Worm (Caenorhabditis elegans) whole organism, young adult: ENCODE measurements around the gene col-72.

Experiments
- B0035.1 ChIP-seq: sonication (generic microtip); optimal IDR thresholded peaks from 2 replicates; lab custom pipeline; 2016; ENCODE audit warnings: missing genetic modification characterization, mild to moderate bottlenecking, missing compliant biosample characterization, missing genotype, missing genetic modification reagents
- B0336.3 ChIP-seq: fragments of 200-800 bp; sonication (Bioruptor generic); IDR thresholded peaks from 2 replicates; pipeline ENCODE4 v1.3.6; 2022; ENCODE audit warnings: missing genetic modification characterization, missing compliant biosample characterization
- C06A6.2 ChIP-seq: fragments of 200-800 bp; sonication (Bioruptor generic); conservative IDR thresholded peaks from 2 replicates; pipeline ENCODE4 v1.3.6; 2022; ENCODE audit warnings: missing genetic modification characterization, missing compliant biosample characterization
- F22D6.2 ChIP-seq: sonication (generic microtip); optimal IDR thresholded peaks from 2 replicates; lab custom pipeline; 2016; ENCODE audit warnings: mild to moderate bottlenecking, missing genetic modification characterization, missing compliant biosample characterization
- F23B12.7 ChIP-seq: sonication (generic microtip); optimal IDR thresholded peaks from 2 replicates; lab custom pipeline; 2017; ENCODE audit warnings: missing genetic modification characterization, mild to moderate bottlenecking, missing compliant biosample characterization, antibody characterized with exemption, moderate library complexity; ENCODE audit not compliant: insufficient read depth
- F37B4.10 ChIP-seq: fragments of 200-800 bp; sonication (Bioruptor generic); IDR thresholded peaks from 2 replicates; pipeline ENCODE4 v1.3.6; 2022; ENCODE audit warnings: missing genetic modification characterization, missing compliant biosample characterization
- F49E8.2 ChIP-seq: sonication (generic microtip); optimal IDR thresholded peaks from 3 replicates; lab custom pipeline; 2017; ENCODE audit warnings: missing genetic modification characterization, mild to moderate bottlenecking, missing compliant biosample characterization, antibody characterized with exemption, moderate library complexity; ENCODE audit not compliant: insufficient read depth
- F52B5.7 ChIP-seq: sonication (generic microtip); optimal IDR thresholded peaks from 2 replicates; lab custom pipeline; 2016; ENCODE audit warnings: mild to moderate bottlenecking, missing genetic modification characterization, missing compliant biosample characterization
- T26A5.8 ChIP-seq: sonication (generic microtip); optimal IDR thresholded peaks from 2 replicates; lab custom pipeline; 2016; ENCODE audit warnings: missing genetic modification characterization, missing compliant biosample characterization
- Y53F4B.3 ChIP-seq: fragments of 200-800 bp; sonication (Bioruptor generic); IDR thresholded peaks from 2 replicates; pipeline ENCODE4 v1.3.6; 2022; ENCODE audit warnings: missing genetic modification reagents, missing genetic modification characterization, missing compliant biosample characterization
- Y53G8AR.9 ChIP-seq: fragments of 200-800 bp; sonication (Bioruptor generic); conservative IDR thresholded peaks from 2 replicates; pipeline ENCODE4 v1.3.6; 2022; ENCODE audit warnings: missing genetic modification reagents, missing genetic modification characterization, missing compliant biosample characterization
- Y56A3A.18 ChIP-seq: fragments of 200-800 bp; sonication (Bioruptor generic); IDR thresholded peaks from 2 replicates; pipeline ENCODE4 v1.3.6; 2022; ENCODE audit warnings: missing genetic modification reagents, missing genetic modification characterization, missing compliant biosample characterization
- Y79H2A.3 ChIP-seq: fragments of 200-800 bp; sonication (Bioruptor generic); conservative IDR thresholded peaks from 2 replicates; pipeline ENCODE4 v1.3.6; 2022; ENCODE audit warnings: missing genetic modification reagents, missing genetic modification characterization, missing compliant biosample characterization
- Y95B8A.8 ChIP-seq: fragments of 200-800 bp; sonication (Bioruptor generic); IDR thresholded peaks from 2 replicates; pipeline ENCODE4 v1.3.6; 2022; ENCODE audit warnings: missing genetic modification reagents, missing genetic modification characterization, missing compliant biosample characterization
- ama-1 ChIP-seq, 3 experiments: fragments of 150-350 bp in 1 of 3; sonication (generic microtip) in 2 of 3; optimal IDR thresholded peaks; 2 replicates each; lab custom pipeline; 2014 to 2018; ENCODE audit warnings: missing biosample characterization in 2 of 3, missing genetic modification characterization in 2 of 3, missing genetic modification reagents in 2 of 3
- aptf-2 ChIP-seq: fragments of 200-800 bp; sonication (Bioruptor generic); conservative IDR thresholded peaks from 2 replicates; pipeline ENCODE4 v1.3.6; 2022; ENCODE audit warnings: missing genetic modification reagents, missing genetic modification characterization, missing compliant biosample characterization
- athp-1 ChIP-seq: sonication (generic microtip); optimal IDR thresholded peaks from 2 replicates; lab custom pipeline; 2017; ENCODE audit warnings: mild to moderate bottlenecking, missing genetic modification characterization, missing compliant biosample characterization
- attf-5 ChIP-seq: fragments of 200-800 bp; sonication (Bioruptor generic); optimal IDR thresholded peaks from 2 replicates; lab custom pipeline; 2018; ENCODE audit warnings: mild to moderate bottlenecking, missing genetic modification characterization, missing compliant biosample characterization
- bed-1 ChIP-seq: fragments of 200-800 bp; sonication (Bioruptor generic); IDR thresholded peaks from 2 replicates; pipeline ENCODE4 v1.3.6; 2022; ENCODE audit warnings: missing genetic modification reagents, missing genetic modification characterization, missing compliant biosample characterization
- cebp-1 ChIP-seq, 2 experiments: fragments of 200-800 bp in 1 of 2; sonication (Bioruptor generic) in 1 of 2; sonication (generic microtip) in 1 of 2; IDR thresholded peaks in 1 of 2; optimal IDR thresholded peaks in 1 of 2; 2 replicates each; pipeline versions ENCODE4 v1.3.6 to Lab custom; 2017 to 2022; ENCODE audit warnings: missing compliant biosample characterization in 2 of 2, missing genetic modification characterization in 2 of 2, mild to moderate bottlenecking in 1 of 2, missing genetic modification reagents in 1 of 2, moderate library complexity in 1 of 2
- ceh-79 ChIP-seq: sonication (generic microtip); optimal IDR thresholded peaks from 2 replicates; lab custom pipeline; 2017; ENCODE audit warnings: mild to moderate bottlenecking, missing genetic modification characterization, missing compliant biosample characterization
- dox-1 ChIP-seq: fragments of 200-800 bp; sonication (Bioruptor generic); IDR thresholded peaks from 2 replicates; pipeline ENCODE4 v1.3.6; 2022; ENCODE audit warnings: missing genetic modification reagents, missing genetic modification characterization, missing compliant biosample characterization
- ekl-4 ChIP-seq: fragments of 200-800 bp; sonication (Bioruptor generic); IDR thresholded peaks from 2 replicates; pipeline ENCODE4 v1.3.6; 2022; ENCODE audit warnings: missing genetic modification reagents, missing genetic modification characterization, missing compliant biosample characterization
- hmg-1.2 ChIP-seq: fragments of 200-800 bp; sonication (Bioruptor generic); IDR thresholded peaks from 2 replicates; pipeline ENCODE4 v1.3.6; 2022; ENCODE audit warnings: missing genetic modification reagents, missing genetic modification characterization, missing compliant biosample characterization
- hrde-1 ChIP-seq: sonication (generic microtip); optimal IDR thresholded peaks from 2 replicates; lab custom pipeline; 2016; ENCODE audit warnings: missing genetic modification characterization, mild to moderate bottlenecking, missing compliant biosample characterization, moderate library complexity, missing genotype, missing genetic modification reagents, borderline replicate concordance
- lag-1 ChIP-seq: fragments of 200-800 bp; sonication (Bioruptor generic); IDR thresholded peaks from 2 replicates; pipeline ENCODE4 v1.3.6; 2022; ENCODE audit warnings: missing genetic modification reagents, missing genetic modification characterization, missing compliant biosample characterization
- let-607 ChIP-seq, 2 experiments: fragments of 200-800 bp in 1 of 2; sonication (Bioruptor generic) in 1 of 2; sonication (generic microtip) in 1 of 2; optimal IDR thresholded peaks; 2 replicates each; lab custom pipeline; 2016 to 2018; ENCODE audit warnings: mild to moderate bottlenecking in 2 of 2, missing compliant biosample characterization in 2 of 2, missing genetic modification characterization in 2 of 2, moderate library complexity in 2 of 2, missing genotype in 1 of 2
- lin-26 ChIP-seq: fragments of 200-800 bp; sonication (Bioruptor generic); IDR thresholded peaks from 2 replicates; pipeline ENCODE4 v1.3.6; 2022; ENCODE audit warnings: missing genetic modification reagents, missing genetic modification characterization, missing compliant biosample characterization
- lsl-1 ChIP-seq: fragments of 200-800 bp; sonication (Bioruptor generic); optimal IDR thresholded peaks from 2 replicates; lab custom pipeline; 2018; ENCODE audit warnings: mild to moderate bottlenecking, missing genetic modification characterization, moderate library complexity, missing compliant biosample characterization
- lsy-27 ChIP-seq: sonication (generic microtip); optimal IDR thresholded peaks from 2 replicates; lab custom pipeline; 2017; ENCODE audit warnings: missing genetic modification characterization, mild to moderate bottlenecking, missing compliant biosample characterization, antibody characterized with exemption, missing genotype, borderline replicate concordance; ENCODE audit not compliant: insufficient read depth
- madf-3 ChIP-seq: fragments of 200-800 bp; sonication (Bioruptor generic); IDR thresholded peaks from 2 replicates; pipeline ENCODE4 v1.3.6; 2022; ENCODE audit warnings: missing genetic modification reagents, missing genetic modification characterization, missing compliant biosample characterization
- madf-6 ChIP-seq: fragments of 200-800 bp; sonication (Bioruptor generic); IDR thresholded peaks from 2 replicates; pipeline ENCODE4 v1.3.6; 2022; ENCODE audit warnings: missing genetic modification reagents, missing genetic modification characterization, missing compliant biosample characterization
- madf-8 ChIP-seq: fragments of 200-800 bp; sonication (Bioruptor generic); conservative IDR thresholded peaks from 2 replicates; pipeline ENCODE4 v1.3.6; 2022; ENCODE audit warnings: missing genetic modification reagents, missing genetic modification characterization, missing compliant biosample characterization
- mel-28 ChIP-seq: sonication (generic microtip); optimal IDR thresholded peaks from 2 replicates; lab custom pipeline; 2016; ENCODE audit warnings: borderline replicate concordance, mild to moderate bottlenecking, missing genetic modification characterization, missing compliant biosample characterization
- mes-4 ChIP-seq: sonication (generic microtip); optimal IDR thresholded peaks from 2 replicates; lab custom pipeline; 2016; ENCODE audit warnings: missing genotype, missing genetic modification characterization, missing compliant biosample characterization
- mxl-1 ChIP-seq: sonication (generic microtip); optimal IDR thresholded peaks from 2 replicates; lab custom pipeline; 2016; ENCODE audit warnings: missing genetic modification characterization, missing compliant biosample characterization
- nfya-1 ChIP-seq: sonication (generic microtip); optimal IDR thresholded peaks from 2 replicates; lab custom pipeline; 2017; ENCODE audit warnings: antibody characterized with exemption, missing compliant biosample characterization, missing genetic modification characterization, borderline replicate concordance; ENCODE audit not compliant: insufficient read depth
- nhr-179 ChIP-seq: sonication (generic microtip); optimal IDR thresholded peaks from 2 replicates; lab custom pipeline; 2016; ENCODE audit warnings: mild to moderate bottlenecking, missing genetic modification characterization, missing compliant biosample characterization
- nhr-90 ChIP-seq: sonication (generic microtip); optimal IDR thresholded peaks from 2 replicates; lab custom pipeline; 2016; ENCODE audit warnings: missing genotype, mild to moderate bottlenecking, missing genetic modification characterization, missing compliant biosample characterization
- pbrm-1 ChIP-seq: fragments of 200-800 bp; sonication (Bioruptor generic); IDR thresholded peaks from 2 replicates; pipeline ENCODE4 v1.3.6; 2022; ENCODE audit warnings: missing genetic modification reagents, missing genetic modification characterization, missing compliant biosample characterization
- sptf-2 ChIP-seq: fragments of 200-800 bp; sonication (Bioruptor generic); optimal IDR thresholded peaks from 2 replicates; lab custom pipeline; 2018; ENCODE audit warnings: mild to moderate bottlenecking, missing genetic modification characterization, missing compliant biosample characterization
- tbx-9 ChIP-seq: sonication (generic microtip); optimal IDR thresholded peaks from 2 replicates; lab custom pipeline; 2016; ENCODE audit warnings: borderline replicate concordance, missing genetic modification characterization, inconsistent platforms, missing compliant biosample characterization
- unc-130 ChIP-seq: sonication (generic microtip); optimal IDR thresholded peaks from 2 replicates; lab custom pipeline; 2016; ENCODE audit warnings: missing genetic modification reagents, missing genetic modification characterization, missing compliant biosample characterization
- zim-3 ChIP-seq: sonication (generic microtip); optimal IDR thresholded peaks from 2 replicates; lab custom pipeline; 2017; ENCODE audit warnings: mild to moderate bottlenecking, missing genetic modification characterization, moderate library complexity, missing compliant biosample characterization
- ztf-22 ChIP-seq: fragments of 200-800 bp; sonication (Bioruptor generic); optimal IDR thresholded peaks from 2 replicates; lab custom pipeline; 2018; ENCODE audit warnings: mild to moderate bottlenecking, missing genetic modification characterization, moderate library complexity, missing compliant biosample characterization
- ztf-25 ChIP-seq: fragments of 200-800 bp; sonication (Bioruptor generic); IDR thresholded peaks from 2 replicates; pipeline ENCODE4 v1.3.6; 2022; ENCODE audit warnings: missing genetic modification reagents, missing genetic modification characterization, missing compliant biosample characterization
- ztf-26 ChIP-seq: sonication (generic microtip); optimal IDR thresholded peaks from 2 replicates; lab custom pipeline; 2017; ENCODE audit warnings: missing genetic modification characterization, missing compliant biosample characterization

The col-72 gene

DNA sequence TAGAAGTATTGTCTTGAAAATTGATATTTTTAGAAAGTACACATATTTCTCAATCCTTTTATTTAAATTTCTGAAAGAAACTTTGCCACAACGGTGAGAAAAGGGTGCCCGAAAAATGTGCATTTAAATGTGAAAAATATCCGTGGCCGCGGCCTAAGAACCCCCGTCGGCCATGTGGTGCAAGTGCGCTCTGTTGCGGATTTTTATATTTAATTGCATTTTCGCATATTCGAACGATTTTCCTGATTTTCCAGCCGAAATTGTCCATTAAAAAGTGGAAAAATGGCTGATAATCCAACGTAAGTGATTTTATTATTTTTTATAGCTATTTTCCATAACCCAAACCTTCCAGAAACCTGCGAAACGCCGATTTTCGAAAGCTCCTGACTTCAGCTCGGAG is 41.8 kb downstream of the col-72 start, which contains the start of gene smu-2 (continued):
- TF ChIP-seq dox-1 (GFP tag; lab: Robert Waterston, UW) (no peak), ztf-22 (GFP tag; lab: Kevin White, UChicago) (no peak), F23B12.7 (tag; lab: Kevin White, UChicago) (no peak), nhr-90 (tag; lab: Kevin White, UChicago) (no peak), attf-5 (GFP tag; lab: Kevin White, UChicago) (peak; percentile 80), madf-6 (GFP tag; lab: Robert Waterston, UW) (peak; percentile 56), Y95B8A.8 (no peak), ztf-26 (tag; lab: Kevin White, UChicago) (no peak), Y53G8AR.9 (GFP tag; lab: Robert Waterston, UW) (no peak), tbx-9 (tag; lab: Kevin White, UChicago) (no peak), hrde-1 (no peak), F37B4.10 (GFP tag; lab: Robert Waterston, UW) (no peak), mxl-1 (tag; lab: Kevin White, UChicago) (no peak), ama-1 (optimal IDR thresholded peaks at IDR 0.05; lab: Kevin White, UChicago) (no peak), ama-1 (GFP tag; optimal IDR thresholded peaks at IDR 0.05; lab: Kevin White, UChicago) (no peak), hmg-1.2 (peak; percentile 49; the same call in 1 of the 2 replicates), nfya-1 (no peak), madf-3 (GFP tag; lab: Robert Waterston, UW) (no peak), lsl-1 (GFP tag; lab: Kevin White, UChicago) (peak; percentile 50), Y53F4B.3 (GFP tag; lab: Robert Waterston, UW) (no peak), mel-28 (tag; lab: Kevin White, UChicago) (no peak), let-607 (tag; optimal IDR thresholded peaks at IDR 0.05; lab: Kevin White, UChicago) (peak in 1 of 2 experiments; percentile 18), sptf-2 (GFP tag; lab: Kevin White, UChicago) (no peak), athp-1 (peak; percentile 70), F49E8.2 (tag; lab: Kevin White, UChicago) (peak; percentile 1), aptf-2 (GFP tag; lab: Robert Waterston, UW) (peak; percentile 66; the same call in 1 of the 2 replicates), ceh-79 (no peak), B0035.1 (tag; lab: Kevin White, UChicago) (no peak), cebp-1 (GFP tag; IDR thresholded peaks at IDR 0.05; lab: Robert Waterston, UW) (no peak), cebp-1 (tag; optimal IDR thresholded peaks at IDR 0.05; lab: Kevin White, UChicago) (no peak), T26A5.8 (tag; lab: Kevin White, UChicago) (no peak), B0336.3 (no peak), F22D6.2 (no peak), lsy-27 (tag; lab: Kevin White, UChicago) (no peak), madf-8 (GFP tag; lab: Robert Waterston, UW) (peak; percentile 39), unc-130 (GFP tag; lab: Kevin White, UChicago) (no peak), F52B5.7 (tag; lab: Kevin White, UChicago) (no peak), nhr-179 (tag; lab: Kevin White, UChicago) (no peak), ekl-4 (GFP tag; lab: Robert Waterston, UW) (no peak), ztf-25 (GFP tag; lab: Robert Waterston, UW) (0 out of 2 replicates have a peak, but pooled peaks have one; percentile 32), mes-4 (no peak), Y56A3A.18 (GFP tag; lab: Robert Waterston, UW) (no peak), lag-1 (GFP tag; lab: Robert Waterston, UW) (no peak), pbrm-1 (no peak), C06A6.2 (GFP tag; lab: Robert Waterston, UW) (no peak), zim-3 (tag; lab: Kevin White, UChicago) (no peak), bed-1 (GFP tag; lab: Robert Waterston, UW) (no peak), Y79H2A.3 (GFP tag; lab: Robert Waterston, UW) (no peak), lin-26 (GFP tag; lab: Robert Waterston, UW) (0 out of 2 replicates have a peak, but pooled peaks have one; percentile 34)
